Fruit fly (Drosophila melanogaster): ENCODE results near the gene CG33995.

Gene CG33995

DNA sequence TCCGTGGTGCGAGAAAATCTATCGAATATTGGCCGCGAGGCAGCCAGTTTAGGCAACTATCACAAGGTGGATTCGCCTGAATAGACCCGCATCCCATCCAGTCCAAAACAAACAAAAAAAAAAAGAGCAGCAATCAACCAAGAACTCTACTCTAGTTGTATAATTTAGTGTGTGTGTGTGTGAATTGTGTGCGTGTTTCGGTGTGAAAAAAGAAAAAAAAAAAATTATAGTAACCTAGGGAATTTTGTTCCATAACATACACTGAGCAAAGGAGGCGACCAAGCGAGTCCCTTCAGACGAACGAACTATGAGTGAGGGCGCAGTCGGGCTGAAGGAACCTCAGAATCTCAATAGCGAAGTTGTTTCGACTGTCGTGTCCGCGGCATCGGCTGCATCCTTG lies 3.2 kb downstream of the CG33995 start:
- TF ChIP-seq Sp1 (GFP tag; optimal IDR thresholded peaks at IDR 0.05) (no peak), lola (GFP tag; optimal IDR thresholded peaks at IDR 0.05) (no peak), sv (GFP tag; optimal IDR thresholded peaks at IDR 0.05) (no peak), Dfd (GFP tag; optimal IDR thresholded peaks at IDR 0.05) (no peak), sage (GFP tag; optimal IDR thresholded peaks at IDR 0.05) (no peak), Mio (GFP tag; optimal IDR thresholded peaks at IDR 0.05) (no peak), OdsH (GFP tag; optimal IDR thresholded peaks at IDR 0.05) (no peak), dsf (GFP tag; optimal IDR thresholded peaks at IDR 0.05; ENCODE audit: borderline replicate concordance) (no peak), CrebA (GFP tag; optimal IDR thresholded peaks at IDR 0.05; ENCODE audit: borderline replicate concordance) (no peak), CG32264 (GFP tag; optimal IDR thresholded peaks at IDR 0.05) (no peak), dmrt93B (GFP tag; optimal IDR thresholded peaks at IDR 0.05) (no peak)

DNA sequence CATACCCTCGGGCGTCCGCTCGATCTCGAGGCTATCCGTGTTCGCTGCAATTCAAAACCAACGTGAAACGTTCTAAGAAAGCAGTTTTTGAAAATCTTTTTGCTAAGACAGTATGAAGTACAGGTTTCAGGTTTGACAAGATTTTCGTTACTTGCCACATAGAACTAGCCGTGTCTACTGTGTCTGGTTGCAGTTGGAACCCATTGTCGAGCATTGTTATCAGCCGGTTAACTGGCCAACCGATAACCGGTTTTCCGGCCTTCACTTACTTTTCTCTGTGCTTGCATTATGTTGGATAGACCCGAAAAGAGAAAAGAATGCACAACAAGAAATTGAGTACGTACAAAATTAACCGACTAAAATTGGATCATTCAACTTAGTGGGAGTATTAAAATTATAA lies 6.9 kb downstream of the CG33995 start:
- TF ChIP-seq br (GFP tag; optimal IDR thresholded peaks at IDR 0.05) (no peak), Dif (GFP tag; optimal IDR thresholded peaks at IDR 0.05; ENCODE audit: partially characterized antibody) (no peak), ey (GFP tag; optimal IDR thresholded peaks at IDR 0.05) (no peak), jim (GFP tag; optimal IDR thresholded peaks at IDR 0.05) (no peak), foxo (GFP tag; optimal IDR thresholded peaks at IDR 0.05) (no peak), brk (GFP tag; optimal IDR thresholded peaks at IDR 0.05) (no peak), tai (GFP tag; optimal IDR thresholded peaks at IDR 0.05) (no peak), woc (GFP tag; optimal IDR thresholded peaks at IDR 0.05) (no peak), dl (GFP tag; optimal IDR thresholded peaks at IDR 0.05; ENCODE audit: insufficient read depth in 1 of 2, partially characterized antibody in 2 of 2) (no peak), dmrt93B (GFP tag; optimal IDR thresholded peaks at IDR 0.05) (no peak), Sp1 (GFP tag; optimal IDR thresholded peaks at IDR 0.05) (no peak), lola (GFP tag; optimal IDR thresholded peaks at IDR 0.05) (no peak)

DNA sequence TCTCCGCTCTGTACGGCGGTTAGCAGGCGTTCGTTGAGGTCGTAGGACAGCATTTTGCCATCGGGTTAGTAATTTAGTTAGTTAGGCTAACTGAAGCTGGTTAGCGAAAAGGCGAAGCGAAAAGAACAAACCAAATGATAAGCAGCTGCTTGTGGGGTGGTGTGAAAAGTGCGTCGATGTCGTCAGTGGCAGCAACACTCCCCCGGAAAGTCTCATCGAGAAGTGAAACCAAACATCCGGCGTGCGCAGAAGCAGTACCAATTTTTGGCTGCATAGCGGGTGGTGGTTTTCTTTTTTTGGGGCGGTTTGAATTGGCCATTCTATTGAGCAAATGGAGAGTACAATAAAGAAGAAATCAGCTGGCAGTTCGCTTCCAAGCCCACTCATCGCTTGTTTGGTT lies 7.8 kb downstream of the CG33995 start, which contains the start of gene CG9121:
CG9121 (minus strand) TSS at position 238 of the 400 bp plus-strand sequence.
- TF ChIP-seq jim (GFP tag; optimal IDR thresholded peaks at IDR 0.05) (no peak), Hnf4 (GFP tag; optimal IDR thresholded peaks at IDR 0.05) (no peak)

DNA sequence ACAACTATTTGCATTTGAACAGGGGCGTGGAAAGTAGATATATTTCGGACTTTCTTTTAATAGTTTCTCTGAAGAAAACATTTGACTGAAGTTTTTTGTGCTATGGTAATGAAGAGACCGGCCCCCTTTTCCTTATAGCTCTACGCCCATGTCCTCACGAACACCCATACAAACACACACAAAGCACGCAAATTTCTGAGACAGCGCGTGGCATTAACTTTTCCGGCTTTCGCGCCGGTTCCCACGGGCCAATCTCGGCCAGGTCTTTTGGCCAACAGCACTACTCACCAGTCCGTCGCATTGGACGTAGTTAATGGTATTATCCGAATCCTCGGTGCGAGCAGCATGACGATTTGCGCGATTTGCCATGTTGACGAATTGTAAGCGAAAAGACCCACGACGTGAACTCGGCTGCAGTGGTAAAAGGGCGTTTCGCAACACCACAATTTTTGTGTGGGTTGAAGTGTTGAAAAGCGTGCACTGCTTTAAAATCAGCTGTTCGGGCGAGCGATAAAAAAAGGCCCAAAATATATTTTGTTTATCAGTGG lies 9.4 kb downstream of the CG33995 start, which contains the start of gene senju:
senju (plus strand) TSS at position 477 of the 548 bp plus-strand sequence.
- TF ChIP-seq Jra (GFP tag; optimal IDR thresholded peaks at IDR 0.05) (peak; percentile 91), psq (GFP tag; optimal IDR thresholded peaks at IDR 0.05) (peak; percentile 82), lola (GFP tag; optimal IDR thresholded peaks at IDR 0.05) (no peak), dmrt93B (GFP tag; optimal IDR thresholded peaks at IDR 0.05) (peak; percentile 57), HLH106 (tag; optimal IDR thresholded peaks at IDR 0.05) (peak; percentile 59), Rel (GFP tag; optimal IDR thresholded peaks at IDR 0.05) (no peak), Rel (tag; optimal IDR thresholded peaks at IDR 0.05) (peak; percentile 98), Sp1 (GFP tag; optimal IDR thresholded peaks at IDR 0.05) (peak; percentile 79), CG32264 (GFP tag; optimal IDR thresholded peaks at IDR 0.05) (peak; percentile 25), CG9705 (GFP tag; optimal IDR thresholded peaks at IDR 0.05) (peak; percentile 67), woc (GFP tag; optimal IDR thresholded peaks at IDR 0.05) (no peak), sage (GFP tag; optimal IDR thresholded peaks at IDR 0.05) (no peak), Dif (GFP tag; optimal IDR thresholded peaks at IDR 0.05; ENCODE audit: partially characterized antibody) (no peak), GATAd (GFP tag; optimal IDR thresholded peaks at IDR 0.05) (no peak), OdsH (GFP tag; optimal IDR thresholded peaks at IDR 0.05) (peak; percentile 89), Mio (GFP tag; optimal IDR thresholded peaks at IDR 0.05) (peak; percentile 53), fru (GFP tag; optimal IDR thresholded peaks at IDR 0.05) (peak; percentile 90), jim (GFP tag; optimal IDR thresholded peaks at IDR 0.05) (peak; percentile 43), Myc (optimal IDR thresholded peaks at IDR 0.05) (peak; percentile 57), Hnf4 (GFP tag; optimal IDR thresholded peaks at IDR 0.05) (peak; percentile 91), h (GFP tag; optimal IDR thresholded peaks at IDR 0.05) (peak; percentile 93), Hr83 (GFP tag; optimal IDR thresholded peaks at IDR 0.05; ENCODE audit: poor library complexity, severe bottlenecking) (peak; percentile 95), brk (GFP tag; optimal IDR thresholded peaks at IDR 0.05) (no peak), sv (GFP tag; optimal IDR thresholded peaks at IDR 0.05) (peak; percentile 75), ey (GFP tag; optimal IDR thresholded peaks at IDR 0.05) (peak; percentile 92), Dfd (GFP tag; optimal IDR thresholded peaks at IDR 0.05) (no peak), br (GFP tag; optimal IDR thresholded peaks at IDR 0.05) (peak; percentile 93), dsf (GFP tag; optimal IDR thresholded peaks at IDR 0.05; ENCODE audit: borderline replicate concordance) (peak; percentile 73), foxo (GFP tag; optimal IDR thresholded peaks at IDR 0.05) (peak in 1 of 2 experiments; percentile 92), CrebA (GFP tag; optimal IDR thresholded peaks at IDR 0.05; ENCODE audit: borderline replicate concordance) (no peak), rgr (GFP tag; optimal IDR thresholded peaks at IDR 0.05) (peak; percentile 90)
